Worm (Caenorhabditis elegans): Measurements from ENCODE around the gene K06B4.4.

DNA sequence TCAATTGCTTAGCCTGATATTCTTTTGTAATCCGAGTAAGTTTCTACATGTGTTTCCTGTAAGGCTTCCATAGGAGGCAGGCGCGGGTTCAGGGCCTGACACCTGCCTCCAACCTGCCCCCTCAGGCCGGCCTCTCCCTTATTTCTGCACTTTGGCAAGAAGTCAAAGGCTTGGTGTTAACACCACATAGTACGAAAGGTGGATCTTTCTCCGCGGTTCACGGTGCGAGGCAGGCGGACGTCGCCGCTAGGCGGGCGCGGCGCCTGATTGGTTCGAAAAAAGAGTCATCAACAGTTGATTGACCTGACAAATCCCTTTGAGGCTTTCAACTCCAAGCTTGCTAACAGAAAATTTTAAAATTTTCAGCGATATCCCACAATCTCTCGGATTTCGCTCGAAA lies 5.9 kb downstream of the K06B4.4 start:
- TF ChIP-seq zag-1 (tag; optimal IDR thresholded peaks at IDR 0.05) (no peak), ama-1 (optimal IDR thresholded peaks at IDR 0.05) (no peak), fkh-2 (tag; optimal IDR thresholded peaks at IDR 0.05) (no peak), ztf-4 (tag; optimal IDR thresholded peaks at IDR 0.05) (no peak), mdl-1 (tag; optimal IDR thresholded peaks at IDR 0.05) (no peak), elt-2 (tag; optimal IDR thresholded peaks at IDR 0.05) (no peak), nhr-28 (tag; optimal IDR thresholded peaks at IDR 0.05) (no peak), nhr-237 (tag; optimal IDR thresholded peaks at IDR 0.05) (no peak), nhr-12 (tag; optimal IDR thresholded peaks at IDR 0.05) (no peak), tbx-2 (tag; optimal IDR thresholded peaks at IDR 0.05) (no peak), ceh-28 (tag; optimal IDR thresholded peaks at IDR 0.05) (no peak), mml-1 (tag; optimal IDR thresholded peaks at IDR 0.05) (no peak), fkh-10 (GFP tag; optimal IDR thresholded peaks at IDR 0.05) (no peak), nhr-11 (tag; optimal IDR thresholded peaks at IDR 0.05) (no peak)
